Worm (Caenorhabditis elegans): ENCODE measurements around the gene srh-214.

ce11 chrV:16861719-16862118, 32.2 kb upstream of the srh-214 start, which contains the start of the genes clec-32 and clec-24:
- TF ChIP-seq elt-2 (tag; optimal IDR thresholded peaks at IDR 0.05): no peak
- TF ChIP-seq elt-1 (tag; optimal IDR thresholded peaks at IDR 0.05): no peak
- TF ChIP-seq ceh-82 (tag; optimal IDR thresholded peaks at IDR 0.05): no peak
- no peak for TF ChIP-seq nhr-76 (tag; optimal IDR thresholded peaks at IDR 0.05)
- TF ChIP-seq nhr-23 (tag; optimal IDR thresholded peaks at IDR 0.05): no peak
- no peak for TF ChIP-seq mdl-1 (tag; optimal IDR thresholded peaks at IDR 0.05)
- TF ChIP-seq nhr-11 (tag; optimal IDR thresholded peaks at IDR 0.05): no peak

Measured in whole organism, L3 larva.